Comparison of ENCODE assay signal across 2 worm cellular contexts in genomic region chrII:1500286-1500840, ce11.
TF ChIP-seq lines count a peak whose summit lies in the region.

emc-1 (minus strand) TSS chrII:1500330.

TF ChIP-seq in whole organism, L1 larva, 84 proteins besides CTCF, POLR2A, EP300 and RAD21 (continued from another document):
- TF ChIP-seq fkh-8 (tag; optimal IDR thresholded peaks at IDR 0.05; lab: Kevin White, UChicago) (peak; percentile 2), xbp-1 (tag; optimal IDR thresholded peaks at IDR 0.05; lab: Kevin White, UChicago) (no peak), ama-1 (optimal IDR thresholded peaks at IDR 0.05; lab: Kevin White, UChicago) (no peak), ceh-90 (tag; optimal IDR thresholded peaks at IDR 0.05; lab: Kevin White, UChicago) (peak; percentile 76), lsy-2 (tag; optimal IDR thresholded peaks at IDR 0.05; lab: Kevin White, UChicago) (peak in 1 of 2 experiments; percentile 7), lin-35 (GFP tag; optimal IDR thresholded peaks at IDR 0.05; lab: Kevin White, UChicago) (no peak), lin-13 (GFP tag; optimal IDR thresholded peaks at IDR 0.05; lab: Kevin White, UChicago) (no peak), efl-1 (optimal IDR thresholded peaks at IDR 0.05; lab: Kevin White, UChicago) (no peak), efl-1 (GFP tag; optimal IDR thresholded peaks at IDR 0.05 in 1 of 2; lab: Kevin White, UChicago) (peak in 1 of 2 experiments; percentile 14), nhr-85 (tag; lab: Kevin White, UChicago) (peak; percentile 63), jun-1 (tag; optimal IDR thresholded peaks at IDR 0.05; lab: Kevin White, UChicago) (no peak), hlh-17 (GFP tag; optimal IDR thresholded peaks at IDR 0.05; lab: Kevin White, UChicago; ENCODE audit: borderline replicate concordance) (no peak)

TF ChIP-seq in whole organism, late embryonic, 69 proteins besides CTCF, POLR2A, EP300 and RAD21 (continued from another document):
- no peak for TF ChIP-seq C38D4.7 (GFP tag; optimal IDR thresholded peaks at IDR 0.05; lab: Kevin White, UChicago)
- no peak for TF ChIP-seq ceh-9 (tag; optimal IDR thresholded peaks at IDR 0.05; lab: Kevin White, UChicago)
- no peak for TF ChIP-seq ceh-6 (GFP tag; optimal IDR thresholded peaks at IDR 0.05; lab: Kevin White, UChicago)
- no peak for TF ChIP-seq unc-86 (tag; optimal IDR thresholded peaks at IDR 0.05; lab: Kevin White, UChicago)
- TF ChIP-seq rnt-1 (tag; optimal IDR thresholded peaks at IDR 0.05; lab: Kevin White, UChicago): no peak
- no peak for TF ChIP-seq nfya-1 (tag; optimal IDR thresholded peaks at IDR 0.05; lab: Kevin White, UChicago)
- TF ChIP-seq ttx-3 (tag; optimal IDR thresholded peaks at IDR 0.05; lab: Kevin White, UChicago): no peak
- TF ChIP-seq eyg-1 (tag; optimal IDR thresholded peaks at IDR 0.05; lab: Kevin White, UChicago): no peak
- TF ChIP-seq dmd-4 (tag; optimal IDR thresholded peaks at IDR 0.05; lab: Kevin White, UChicago; ENCODE audit: borderline replicate concordance): no peak
- TF ChIP-seq hlh-30 (tag; optimal IDR thresholded peaks at IDR 0.05; lab: Kevin White, UChicago; ENCODE audit: insufficient read depth): no peak
- TF ChIP-seq pqm-1 (tag; optimal IDR thresholded peaks at IDR 0.05; lab: Kevin White, UChicago): no peak
- TF ChIP-seq ceh-2 (tag; optimal IDR thresholded peaks at IDR 0.05; lab: Kevin White, UChicago): peak; percentile 55
- no peak for TF ChIP-seq pag-3 (tag; optimal IDR thresholded peaks at IDR 0.05; lab: Kevin White, UChicago; ENCODE audit: borderline replicate concordance)
- TF ChIP-seq fkh-6 (tag; optimal IDR thresholded peaks at IDR 0.05; lab: Kevin White, UChicago): no peak
- TF ChIP-seq nhr-11 (tag; optimal IDR thresholded peaks at IDR 0.05; lab: Kevin White, UChicago): no peak
- no peak for TF ChIP-seq lin-11 (tag; optimal IDR thresholded peaks at IDR 0.05; lab: Kevin White, UChicago)
- no peak for TF ChIP-seq Y22D7AL.16 (tag; optimal IDR thresholded peaks at IDR 0.05; lab: Kevin White, UChicago)
- no peak for TF ChIP-seq sdc-2 (tag; optimal IDR thresholded peaks at IDR 0.05; lab: Kevin White, UChicago)
- TF ChIP-seq dve-1 (tag; optimal IDR thresholded peaks at IDR 0.05; lab: Kevin White, UChicago): no peak
- TF ChIP-seq tbx-2 (tag; optimal IDR thresholded peaks at IDR 0.05; lab: Kevin White, UChicago): peak; percentile 7
- peak; percentile 2 for TF ChIP-seq elt-2 (tag; optimal IDR thresholded peaks at IDR 0.05; lab: Kevin White, UChicago)
- no peak for TF ChIP-seq ref-2 (tag; optimal IDR thresholded peaks at IDR 0.05; lab: Kevin White, UChicago)
- TF ChIP-seq gmeb-2 (tag; optimal IDR thresholded peaks at IDR 0.05; lab: Kevin White, UChicago): no peak
- TF ChIP-seq zip-5 (tag; optimal IDR thresholded peaks at IDR 0.05; lab: Kevin White, UChicago): peak; percentile 27
- no peak for TF ChIP-seq ceh-19 (GFP tag; optimal IDR thresholded peaks at IDR 0.05; lab: Kevin White, UChicago)
- no peak for TF ChIP-seq ztf-16 (tag; optimal IDR thresholded peaks at IDR 0.05; lab: Kevin White, UChicago)
- peak; percentile 27 for TF ChIP-seq ceh-14 (tag; optimal IDR thresholded peaks at IDR 0.05; lab: Kevin White, UChicago)
- TF ChIP-seq ceh-30 (tag; optimal IDR thresholded peaks at IDR 0.05; lab: Kevin White, UChicago): no peak
- TF ChIP-seq ets-4 (tag; optimal IDR thresholded peaks at IDR 0.05; lab: Kevin White, UChicago): peak; percentile 33
- peak; percentile 30 for TF ChIP-seq C08G9.2 (tag; optimal IDR thresholded peaks at IDR 0.05; lab: Kevin White, UChicago)
- TF ChIP-seq ceh-31 (tag; optimal IDR thresholded peaks at IDR 0.05; lab: Kevin White, UChicago): peak; percentile 65
- TF ChIP-seq hlh-6 (tag; optimal IDR thresholded peaks at IDR 0.05; lab: Kevin White, UChicago): no peak
- TF ChIP-seq lim-6 (tag; optimal IDR thresholded peaks at IDR 0.05; lab: Kevin White, UChicago): no peak
- no peak for TF ChIP-seq mec-3 (tag; optimal IDR thresholded peaks at IDR 0.05; lab: Kevin White, UChicago; ENCODE audit: borderline replicate concordance)
- no peak for TF ChIP-seq ceh-34 (tag; optimal IDR thresholded peaks at IDR 0.05; lab: Kevin White, UChicago)
- no peak for TF ChIP-seq ceh-24 (tag; optimal IDR thresholded peaks at IDR 0.05; lab: Kevin White, UChicago)
- no peak for TF ChIP-seq unc-3 (GFP tag; conservative IDR thresholded peaks at IDR 0.05; lab: Robert Waterston, UW)
- no peak for TF ChIP-seq unc-3 (tag; optimal IDR thresholded peaks at IDR 0.05; lab: Kevin White, UChicago)
- no peak for TF ChIP-seq odd-2 (tag; optimal IDR thresholded peaks at IDR 0.05; lab: Kevin White, UChicago)
- TF ChIP-seq ceh-18 (tag; optimal IDR thresholded peaks at IDR 0.05; lab: Kevin White, UChicago): no peak
